Worm (Caenorhabditis elegans): ENCODE measurements around the gene R05H10.3.

DNA sequence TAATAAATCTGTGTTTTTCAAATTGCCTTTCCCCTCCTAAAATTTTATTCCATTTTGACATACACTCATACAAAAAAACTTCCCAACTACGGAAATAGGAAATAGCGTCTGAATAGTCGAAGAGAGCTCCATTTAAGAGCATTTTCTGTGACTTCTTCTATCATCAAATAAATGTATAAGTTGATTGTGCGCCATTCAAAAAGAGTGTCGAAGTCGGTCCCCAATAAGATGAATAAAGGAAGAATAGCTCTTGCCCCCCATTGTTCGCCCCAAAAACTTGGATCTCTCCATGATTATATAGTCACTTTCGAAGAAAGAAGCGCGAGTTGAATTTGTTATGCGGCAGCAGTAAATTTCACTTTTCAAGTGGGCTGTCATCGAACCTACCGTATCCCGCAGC, 22.8 kb downstream of the R05H10.3 start:
- TF ChIP-seq ama-1 (optimal IDR thresholded peaks at IDR 0.05): no peak
- no peak for TF ChIP-seq tbx-2 (tag; optimal IDR thresholded peaks at IDR 0.05)
- TF ChIP-seq fos-1 (tag; optimal IDR thresholded peaks at IDR 0.05): no peak
- no peak for TF ChIP-seq unc-39 (tag; optimal IDR thresholded peaks at IDR 0.05)
- TF ChIP-seq skn-1 (tag; optimal IDR thresholded peaks at IDR 0.05): no peak
- no peak for TF ChIP-seq ztf-4 (tag; optimal IDR thresholded peaks at IDR 0.05)
- no peak for TF ChIP-seq pha-4 (tag; optimal IDR thresholded peaks at IDR 0.05)
- TF ChIP-seq ceh-28 (tag; optimal IDR thresholded peaks at IDR 0.05): no peak
- no peak for TF ChIP-seq mdl-1 (tag; optimal IDR thresholded peaks at IDR 0.05)
